Worm (Caenorhabditis elegans) whole organism, late embryonic: ENCODE results near the gene F12D9.2.

Source experiments
- ceh-14 ChIP-seq: sonication (generic microtip); optimal IDR thresholded peaks from 2 replicates; lab custom pipeline; 2016; ENCODE audit warnings: missing genotype, missing genetic modification characterization, missing compliant biosample characterization
- ceh-30 ChIP-seq: fragments of 150-350 bp; optimal IDR thresholded peaks from 2 replicates; lab custom pipeline; 2014; ENCODE audit warnings: missing biosample characterization, missing genetic modification characterization
- ceh-45 ChIP-seq: fragments of 200-800 bp; sonication (Bioruptor generic); IDR thresholded peaks from 2 replicates; pipeline ENCODE4 v1.3.6; 2022; ENCODE audit warnings: missing genetic modification reagents, missing genetic modification characterization, missing compliant biosample characterization
- ceh-6 ChIP-seq: fragments of 200-800 bp; sonication (Bioruptor generic); optimal IDR thresholded peaks from 2 replicates; lab custom pipeline; 2018; ENCODE audit warnings: mild to moderate bottlenecking, missing genetic modification characterization, missing compliant biosample characterization
- fkh-10 ChIP-seq: fragments of 150-350 bp; optimal IDR thresholded peaks from 2 replicates; lab custom pipeline; 2014; ENCODE audit warnings: missing biosample characterization, missing genetic modification reagents, missing genetic modification characterization
- hlh-15 ChIP-seq: sonication (generic microtip); optimal IDR thresholded peaks from 2 replicates; lab custom pipeline; 2016; ENCODE audit warnings: missing genetic modification characterization, missing compliant biosample characterization
- hlh-8 ChIP-seq: sonication (generic microtip); optimal IDR thresholded peaks from 2 replicates; lab custom pipeline; 2016; ENCODE audit warnings: missing genotype, missing genetic modification characterization, missing compliant biosample characterization
- lin-11 ChIP-seq: fragments of 200-800 bp; sonication (Bioruptor generic); optimal IDR thresholded peaks from 2 replicates; lab custom pipeline; 2018; ENCODE audit warnings: mild to moderate bottlenecking, missing genetic modification characterization, missing compliant biosample characterization
- madf-2 ChIP-seq: sonication (generic microtip); optimal IDR thresholded peaks from 2 replicates; lab custom pipeline; 2017; ENCODE audit warnings: missing genetic modification characterization, missing compliant biosample characterization
- nhr-11 ChIP-seq: fragments of 150-350 bp; optimal IDR thresholded peaks from 2 replicates; lab custom pipeline; 2014; ENCODE audit warnings: missing biosample characterization, missing genetic modification characterization
- npax-4 ChIP-seq: sonication (generic microtip); optimal IDR thresholded peaks from 2 replicates; lab custom pipeline; 2016; ENCODE audit warnings: missing genetic modification characterization, missing compliant biosample characterization
- pat-9 ChIP-seq: fragments of 200-800 bp; sonication (Bioruptor generic); optimal IDR thresholded peaks from 2 replicates; lab custom pipeline; 2018; ENCODE audit warnings: mild to moderate bottlenecking, missing genetic modification characterization, moderate library complexity, missing compliant biosample characterization
- unc-55 ChIP-seq: sonication (generic microtip); optimal IDR thresholded peaks from 2 replicates; lab custom pipeline; 2017; ENCODE audit warnings: missing biosample characterization, missing genetic modification reagents, missing genetic modification characterization

ce11 chrX:8675151-8675550 is 28.3 kb upstream of the F12D9.2 start:
- TF ChIP-seq ceh-45 (GFP tag; lab: Robert Waterston, UW), result no peak
- TF ChIP-seq pat-9 (tag; lab: Kevin White, UChicago), result no peak
- TF ChIP-seq madf-2 (tag; lab: Kevin White, UChicago), result no peak
- no peak for TF ChIP-seq lin-11 (tag; lab: Kevin White, UChicago)
- no peak for TF ChIP-seq ceh-30 (tag; lab: Kevin White, UChicago)
- no peak for TF ChIP-seq hlh-15 (tag; lab: Kevin White, UChicago)
- no peak for TF ChIP-seq nhr-11 (tag; lab: Kevin White, UChicago)
- TF ChIP-seq ceh-14 (tag; lab: Kevin White, UChicago), result no peak
- no peak for TF ChIP-seq hlh-8
- TF ChIP-seq unc-55 (GFP tag; lab: Kevin White, UChicago), result no peak
- TF ChIP-seq ceh-6 (GFP tag; lab: Kevin White, UChicago), result no peak
- no peak for TF ChIP-seq npax-4 (tag; lab: Kevin White, UChicago)
- TF ChIP-seq fkh-10, result no peak
